Fruit fly (Drosophila melanogaster): ENCODE measurements around the gene eIF3e.

eIF3e gene

DNA sequence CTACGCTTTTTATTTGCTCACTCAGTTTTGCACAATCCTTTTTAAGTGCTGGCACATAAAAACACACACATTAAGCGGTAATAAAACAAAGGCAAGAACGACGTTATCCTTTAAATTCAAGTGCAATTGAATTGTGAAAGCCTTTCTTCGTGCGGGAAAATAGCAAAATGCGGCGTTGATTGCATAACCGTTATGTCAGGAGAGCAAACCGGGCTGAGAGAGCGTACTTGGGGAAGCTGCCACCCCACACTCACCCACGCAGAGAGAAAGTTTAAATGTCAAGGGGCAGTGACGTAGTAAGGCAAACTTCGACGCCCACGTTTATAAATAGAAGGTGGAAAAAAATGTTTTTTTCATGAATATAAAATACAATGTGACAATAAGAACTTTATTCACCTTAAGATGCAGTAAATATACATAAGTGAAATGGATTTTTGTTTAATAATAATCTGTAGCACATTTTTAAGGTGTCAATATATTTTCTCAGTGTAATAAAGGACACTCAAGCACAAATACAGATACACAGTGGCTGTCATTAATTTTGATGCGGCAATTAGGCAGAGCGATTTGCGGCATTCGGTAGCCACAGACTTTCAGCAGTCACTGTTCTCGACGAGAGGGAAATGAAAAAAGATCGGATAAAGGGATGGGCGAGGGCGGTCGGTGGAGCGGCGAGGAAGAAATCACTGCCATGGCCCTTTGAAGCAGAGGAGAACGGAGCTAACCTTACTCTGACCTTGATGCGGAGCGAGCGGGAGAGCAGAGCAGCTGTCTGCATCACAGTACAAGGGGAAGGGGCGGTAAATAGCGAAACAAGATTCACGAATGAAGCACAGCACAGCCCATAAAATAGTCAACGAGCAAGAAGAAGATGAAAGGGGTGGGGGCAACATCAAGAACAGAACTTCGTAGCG is 19.3 kb upstream of the eIF3e start (continued):
- TF ChIP-seq chn (GFP tag; optimal IDR thresholded peaks at IDR 0.05) (peak; percentile 37), wek (GFP tag; optimal IDR thresholded peaks at IDR 0.05) (no peak), sna (GFP tag; IDR thresholded peaks at IDR 0.05; ENCODE audit: partially characterized antibody) (no peak), Fer3 (tag; optimal IDR thresholded peaks at IDR 0.05) (peak; percentile 46), HmgZ (tag; optimal IDR thresholded peaks at IDR 0.05) (peak; percentile 26), hb (GFP tag; IDR thresholded peaks at IDR 0.05; ENCODE audit: partially characterized antibody) (no peak), p53 (GFP tag; optimal IDR thresholded peaks at IDR 0.05) (no peak), MBD-R2 (GFP tag; IDR thresholded peaks at IDR 0.05) (no peak), CG32767 (GFP tag; IDR thresholded peaks at IDR 0.05) (no peak), CG7963 (GFP tag; IDR thresholded peaks at IDR 0.05; ENCODE audit: partially characterized antibody) (no peak), lbe (GFP tag; optimal IDR thresholded peaks at IDR 0.05) (no peak), Aef1 (GFP tag; IDR thresholded peaks at IDR 0.05) (peak; percentile 25; the same call in 1 of the 3 replicates), CG2889 (GFP tag; IDR thresholded peaks at IDR 0.05) (no peak), exex (tag; optimal IDR thresholded peaks at IDR 0.05) (peak; percentile 34), eve (GFP tag; optimal IDR thresholded peaks at IDR 0.05) (peak in 1 of 2 experiments; percentile 63), CkIIα-i1 (GFP tag; IDR thresholded peaks at IDR 0.05) (no peak), gem (tag; optimal IDR thresholded peaks at IDR 0.05) (peak; percentile 76), row (GFP tag; IDR thresholded peaks at IDR 0.05) (peak; percentile 75), Pdp1 (GFP tag; optimal IDR thresholded peaks at IDR 0.05) (peak; percentile 41 to 94), Bgb (GFP tag; IDR thresholded peaks at IDR 0.05; ENCODE audit: partially characterized antibody) (no peak), oc (tag; optimal IDR thresholded peaks at IDR 0.05) (no peak), CG9215 (GFP tag; IDR thresholded peaks at IDR 0.05) (0 out of 2 replicates have a peak, but pooled peaks have one; percentile 6), ac (GFP tag; optimal IDR thresholded peaks at IDR 0.05) (no peak), CG17328 (GFP tag; IDR thresholded peaks at IDR 0.05) (peak; percentile 42; the same call in 1 of the 2 replicates), CG7786 (GFP tag; optimal IDR thresholded peaks at IDR 0.05) (peak; percentile 37), Atf6 (GFP tag; IDR thresholded peaks at IDR 0.05) (peak; percentile 70), CG4820 (GFP tag; optimal IDR thresholded peaks at IDR 0.05) (peak; percentile 35), lilli (GFP tag; optimal IDR thresholded peaks at IDR 0.05) (peak; percentile 50), Rfx (GFP tag; IDR thresholded peaks at IDR 0.05) (peak; percentile 4; the same call in 1 of the 2 replicates), CG3281 (GFP tag; optimal IDR thresholded peaks at IDR 0.05) (peak; percentile 65), CG6272 (GFP tag; IDR thresholded peaks at IDR 0.05) (no peak), CG2120 (GFP tag; optimal IDR thresholded peaks at IDR 0.05) (peak; percentile 83), Dll (GFP tag; IDR thresholded peaks at IDR 0.05; ENCODE audit: partially characterized antibody) (no peak), CG13296 (GFP tag; optimal IDR thresholded peaks at IDR 0.05) (no peak), bab2 (GFP tag; optimal IDR thresholded peaks at IDR 0.05) (peak; percentile 52), ind (GFP tag; optimal IDR thresholded peaks at IDR 0.05) (peak; percentile 25), Camta (GFP tag; optimal IDR thresholded peaks at IDR 0.05) (peak; percentile 17), CG9437 (GFP tag; optimal IDR thresholded peaks at IDR 0.05) (no peak), tna (GFP tag; IDR thresholded peaks at IDR 0.05; ENCODE audit: partially characterized antibody) (no peak), Nf-YA (GFP tag; IDR thresholded peaks at IDR 0.05) (no peak), dmrt99B (tag; optimal IDR thresholded peaks at IDR 0.05) (peak; percentile 63), CG30431 (GFP tag; optimal IDR thresholded peaks at IDR 0.05) (no peak), CG12391 (tag; optimal IDR thresholded peaks at IDR 0.05) (peak; percentile 52), CG17802 (tag; optimal IDR thresholded peaks at IDR 0.05) (no peak), salm (tag; optimal IDR thresholded peaks at IDR 0.05) (no peak), CG7357 (GFP tag; IDR thresholded peaks at IDR 0.05) (0 out of 3 replicates have a peak, but pooled peaks have one; percentile 24), CG32532 (GFP tag; IDR thresholded peaks at IDR 0.05) (peak; percentile 69), Dip3 (GFP tag; optimal IDR thresholded peaks at IDR 0.05) (peak; percentile 59)
